Worm (Caenorhabditis elegans) whole organism, young adult: ENCODE data around the gene mcm-6.
A peak's percentile ranks its signal among the peaks of the same experiment; 100 is the strongest.

Experiments used
- F33H1.4 ChIP-seq: fragments of 200-800 bp; sonication (Bioruptor generic); IDR thresholded peaks from 2 replicates; pipeline ENCODE4 v1.3.6; 2022; ENCODE audit warnings: missing genetic modification reagents, missing genetic modification characterization, missing compliant biosample characterization
- F37B4.10 ChIP-seq: fragments of 200-800 bp; sonication (Bioruptor generic); IDR thresholded peaks from 2 replicates; pipeline ENCODE4 v1.3.6; 2022; ENCODE audit warnings: missing genetic modification characterization, missing compliant biosample characterization
- F39B2.1 ChIP-seq: fragments of 200-800 bp; sonication (Bioruptor generic); IDR thresholded peaks from 2 replicates; pipeline ENCODE4 v1.3.6; 2022; ENCODE audit warnings: missing genetic modification reagents, missing genetic modification characterization, missing compliant biosample characterization
- F49E8.2 ChIP-seq: sonication (generic microtip); optimal IDR thresholded peaks from 3 replicates; lab custom pipeline; 2017; ENCODE audit warnings: missing genetic modification characterization, mild to moderate bottlenecking, missing compliant biosample characterization, antibody characterized with exemption, moderate library complexity; ENCODE audit not compliant: insufficient read depth
- F52B5.7 ChIP-seq: sonication (generic microtip); optimal IDR thresholded peaks from 2 replicates; lab custom pipeline; 2016; ENCODE audit warnings: mild to moderate bottlenecking, missing genetic modification characterization, missing compliant biosample characterization
- Y53G8AR.9 ChIP-seq: fragments of 200-800 bp; sonication (Bioruptor generic); conservative IDR thresholded peaks from 2 replicates; pipeline ENCODE4 v1.3.6; 2022; ENCODE audit warnings: missing genetic modification reagents, missing genetic modification characterization, missing compliant biosample characterization
- Y56A3A.18 ChIP-seq: fragments of 200-800 bp; sonication (Bioruptor generic); IDR thresholded peaks from 2 replicates; pipeline ENCODE4 v1.3.6; 2022; ENCODE audit warnings: missing genetic modification reagents, missing genetic modification characterization, missing compliant biosample characterization
- Y95B8A.8 ChIP-seq: fragments of 200-800 bp; sonication (Bioruptor generic); IDR thresholded peaks from 2 replicates; pipeline ENCODE4 v1.3.6; 2022; ENCODE audit warnings: missing genetic modification reagents, missing genetic modification characterization, missing compliant biosample characterization
- akir-1 ChIP-seq: fragments of 200-800 bp; sonication (Bioruptor generic); optimal IDR thresholded peaks from 2 replicates; lab custom pipeline; 2018; ENCODE audit warnings: mild to moderate bottlenecking, missing genetic modification characterization, moderate library complexity, missing compliant biosample characterization
- cebp-1 ChIP-seq, 2 experiments: fragments of 200-800 bp in 1 of 2; sonication (Bioruptor generic) in 1 of 2; sonication (generic microtip) in 1 of 2; IDR thresholded peaks in 1 of 2; optimal IDR thresholded peaks in 1 of 2; 2 replicates each; pipeline versions ENCODE4 v1.3.6 to Lab custom; 2017 to 2022; ENCODE audit warnings: missing compliant biosample characterization in 2 of 2, missing genetic modification characterization in 2 of 2, mild to moderate bottlenecking in 1 of 2, missing genetic modification reagents in 1 of 2, moderate library complexity in 1 of 2
- ceh-40 ChIP-seq: fragments of 200-800 bp; sonication (Bioruptor generic); IDR thresholded peaks from 2 replicates; pipeline ENCODE4 v1.3.6; 2022; ENCODE audit warnings: missing genetic modification characterization, missing compliant biosample characterization
- ceh-91 ChIP-seq: fragments of 200-800 bp; sonication (Bioruptor generic); IDR thresholded peaks from 2 replicates; pipeline ENCODE4 v1.3.6; 2022; ENCODE audit warnings: missing genetic modification reagents, missing genetic modification characterization, missing compliant biosample characterization
- dox-1 ChIP-seq: fragments of 200-800 bp; sonication (Bioruptor generic); IDR thresholded peaks from 2 replicates; pipeline ENCODE4 v1.3.6; 2022; ENCODE audit warnings: missing genetic modification reagents, missing genetic modification characterization, missing compliant biosample characterization
- dpff-1 ChIP-seq: sonication (generic microtip); optimal IDR thresholded peaks from 2 replicates; lab custom pipeline; 2017; ENCODE audit warnings: mild to moderate bottlenecking, missing genetic modification characterization, missing compliant biosample characterization
- efl-1 ChIP-seq: fragments of 150-350 bp; optimal IDR thresholded peaks from 2 replicates; lab custom pipeline; 2014; ENCODE audit warnings: missing biosample characterization, missing genetic modification reagents, missing genetic modification characterization
- ets-4 ChIP-seq: fragments of 200-800 bp; sonication (Bioruptor generic); optimal IDR thresholded peaks from 2 replicates; lab custom pipeline; 2018; ENCODE audit warnings: mild to moderate bottlenecking, missing genetic modification characterization, missing compliant biosample characterization
- fkh-3 ChIP-seq: sonication (generic microtip); optimal IDR thresholded peaks from 2 replicates; lab custom pipeline; 2016; ENCODE audit warnings: mild to moderate bottlenecking, missing genetic modification characterization, missing compliant biosample characterization
- hmg-1.2 ChIP-seq: fragments of 200-800 bp; sonication (Bioruptor generic); IDR thresholded peaks from 2 replicates; pipeline ENCODE4 v1.3.6; 2022; ENCODE audit warnings: missing genetic modification reagents, missing genetic modification characterization, missing compliant biosample characterization
- lin-54 ChIP-seq: fragments of 200-800 bp; sonication (Bioruptor generic); optimal IDR thresholded peaks from 2 replicates; lab custom pipeline; 2018; ENCODE audit warnings: mild to moderate bottlenecking, missing genetic modification characterization, missing compliant biosample characterization
- lsy-27 ChIP-seq: sonication (generic microtip); optimal IDR thresholded peaks from 2 replicates; lab custom pipeline; 2017; ENCODE audit warnings: missing genetic modification characterization, mild to moderate bottlenecking, missing compliant biosample characterization, antibody characterized with exemption, missing genotype, borderline replicate concordance; ENCODE audit not compliant: insufficient read depth
- madf-8 ChIP-seq: fragments of 200-800 bp; sonication (Bioruptor generic); conservative IDR thresholded peaks from 2 replicates; pipeline ENCODE4 v1.3.6; 2022; ENCODE audit warnings: missing genetic modification reagents, missing genetic modification characterization, missing compliant biosample characterization
- mcd-1 ChIP-seq: fragments of 200-800 bp; sonication (Bioruptor generic); IDR thresholded peaks from 2 replicates; pipeline ENCODE4 v1.3.6; 2022; ENCODE audit warnings: missing genetic modification reagents, missing genetic modification characterization, missing compliant biosample characterization
- nfya-1 ChIP-seq: sonication (generic microtip); optimal IDR thresholded peaks from 2 replicates; lab custom pipeline; 2017; ENCODE audit warnings: antibody characterized with exemption, missing compliant biosample characterization, missing genetic modification characterization, borderline replicate concordance; ENCODE audit not compliant: insufficient read depth
- nhr-120 ChIP-seq: fragments of 200-800 bp; sonication (Bioruptor generic); IDR thresholded peaks from 2 replicates; pipeline ENCODE4 v1.3.6; 2022; ENCODE audit warnings: missing genetic modification characterization, missing compliant biosample characterization
- nhr-179 ChIP-seq: sonication (generic microtip); optimal IDR thresholded peaks from 2 replicates; lab custom pipeline; 2016; ENCODE audit warnings: mild to moderate bottlenecking, missing genetic modification characterization, missing compliant biosample characterization
- nhr-27 ChIP-seq: fragments of 200-800 bp; sonication (Bioruptor generic); optimal IDR thresholded peaks from 2 replicates; lab custom pipeline; 2018; ENCODE audit warnings: mild to moderate bottlenecking, missing genetic modification characterization, moderate library complexity, missing compliant biosample characterization
- nhr-80 ChIP-seq: sonication (generic microtip); optimal IDR thresholded peaks from 2 replicates; lab custom pipeline; 2016; ENCODE audit warnings: missing genetic modification characterization, missing compliant biosample characterization
- pbrm-1 ChIP-seq: fragments of 200-800 bp; sonication (Bioruptor generic); IDR thresholded peaks from 2 replicates; pipeline ENCODE4 v1.3.6; 2022; ENCODE audit warnings: missing genetic modification reagents, missing genetic modification characterization, missing compliant biosample characterization
- rcor-1 ChIP-seq: fragments of 200-800 bp; sonication (Bioruptor generic); IDR thresholded peaks from 2 replicates; pipeline ENCODE4 v1.3.6; 2022; ENCODE audit warnings: missing genetic modification reagents, missing genetic modification characterization, missing compliant biosample characterization
- rec-8 ChIP-seq, 2 experiments: sonication (generic microtip); optimal IDR thresholded peaks; 2 replicates each; lab custom pipeline; 2016; ENCODE audit warnings: mild to moderate bottlenecking in 2 of 2, missing genetic modification characterization in 2 of 2, missing genetic modification reagents in 2 of 2, missing genotype in 2 of 2, missing biosample characterization in 1 of 2, missing compliant biosample characterization in 1 of 2, moderate library complexity in 1 of 2
- repo-1 ChIP-seq: sonication (generic microtip); optimal IDR thresholded peaks from 2 replicates; lab custom pipeline; 2017; ENCODE audit warnings: mild to moderate bottlenecking, missing genetic modification characterization, missing compliant biosample characterization
- sdz-38 ChIP-seq: sonication (generic microtip); optimal IDR thresholded peaks from 2 replicates; lab custom pipeline; 2016; ENCODE audit warnings: missing genotype, missing genetic modification characterization, missing compliant biosample characterization
- sea-2 ChIP-seq: fragments of 200-800 bp; sonication (Bioruptor generic); IDR thresholded peaks from 2 replicates; pipeline ENCODE4 v1.3.6; 2022; ENCODE audit warnings: missing genetic modification characterization, missing compliant biosample characterization
- snpc-1.1 ChIP-seq: sonication (generic microtip); optimal IDR thresholded peaks from 2 replicates; lab custom pipeline; 2017; ENCODE audit warnings: missing genetic modification characterization, mild to moderate bottlenecking, missing compliant biosample characterization, antibody characterized with exemption, moderate library complexity, missing genotype, missing genetic modification reagents; ENCODE audit not compliant: insufficient read depth
- snpc-1.3 ChIP-seq: sonication (generic microtip); optimal IDR thresholded peaks from 2 replicates; lab custom pipeline; 2017; ENCODE audit warnings: missing genetic modification characterization, mild to moderate bottlenecking, missing compliant biosample characterization, antibody characterized with exemption, moderate library complexity, missing genotype, missing genetic modification reagents; ENCODE audit not compliant: insufficient read depth
- tbp1 ChIP-seq: fragments of 200-800 bp; sonication (Bioruptor generic); optimal IDR thresholded peaks from 2 replicates; lab custom pipeline; 2018; ENCODE audit warnings: mild to moderate bottlenecking, missing genetic modification characterization, missing compliant biosample characterization
- tbx-9 ChIP-seq: sonication (generic microtip); optimal IDR thresholded peaks from 2 replicates; lab custom pipeline; 2016; ENCODE audit warnings: borderline replicate concordance, missing genetic modification characterization, inconsistent platforms, missing compliant biosample characterization
- tlf-1 ChIP-seq: fragments of 200-800 bp; sonication (Bioruptor generic); optimal IDR thresholded peaks from 2 replicates; lab custom pipeline; 2018; ENCODE audit warnings: mild to moderate bottlenecking, missing genetic modification characterization, missing compliant biosample characterization
- xnd-1 ChIP-seq: sonication (generic microtip); optimal IDR thresholded peaks from 2 replicates; lab custom pipeline; 2016; ENCODE audit warnings: missing genotype, missing genetic modification reagents, missing genetic modification characterization, missing compliant biosample characterization
- ztf-18 ChIP-seq: sonication (generic microtip); optimal IDR thresholded peaks from 2 replicates; lab custom pipeline; 2016; ENCODE audit warnings: missing genotype, mild to moderate bottlenecking, missing genetic modification characterization, missing compliant biosample characterization
- ztf-25 ChIP-seq: fragments of 200-800 bp; sonication (Bioruptor generic); IDR thresholded peaks from 2 replicates; pipeline ENCODE4 v1.3.6; 2022; ENCODE audit warnings: missing genetic modification reagents, missing genetic modification characterization, missing compliant biosample characterization
- ztf-6 ChIP-seq: fragments of 200-800 bp; sonication (Bioruptor generic); IDR thresholded peaks from 2 replicates; pipeline ENCODE4 v1.3.6; 2022; ENCODE audit warnings: missing genetic modification reagents, missing genetic modification characterization, missing compliant biosample characterization

Gene mcm-6

ce11 chrIII:9813146-9813545, 19.0 kb downstream of the mcm-6 start, which contains the start of gene ZK632.14:
ZK632.14 (plus strand) TSS chrIII:9813446.
- TF ChIP-seq fkh-3 (tag; lab: Kevin White, UChicago) (no peak), cebp-1 (GFP tag; IDR thresholded peaks at IDR 0.05; lab: Robert Waterston, UW) (no peak), cebp-1 (tag; optimal IDR thresholded peaks at IDR 0.05; lab: Kevin White, UChicago) (no peak), ceh-91 (GFP tag; lab: Robert Waterston, UW) (no peak), tbp1 (GFP tag; lab: Kevin White, UChicago) (no peak), nfya-1 (tag; lab: Kevin White, UChicago) (no peak), sea-2 (GFP tag; lab: Robert Waterston, UW) (no peak), tbx-9 (tag; lab: Kevin White, UChicago) (no peak), F37B4.10 (no peak), F52B5.7 (no peak)
- TF ChIP-seq, all 124 proteins: peak for 0

- TF ChIP-seq fkh-3 (tag; lab: Kevin White, UChicago) (no peak), ets-4 (GFP tag; lab: Kevin White, UChicago) (no peak), snpc-1.3 (no peak), nhr-80 (tag; lab: Kevin White, UChicago) (peak; percentile 2), dpff-1 (tag; lab: Kevin White, UChicago) (no peak), tlf-1 (GFP tag; lab: Kevin White, UChicago) (no peak), pbrm-1 (GFP tag; lab: Robert Waterston, UW) (peak; percentile 42; the same call in 1 of the 2 replicates), Y95B8A.8 (GFP tag; lab: Robert Waterston, UW) (no peak), hmg-1.2 (GFP tag; lab: Robert Waterston, UW) (peak; percentile 37; the same call in 1 of the 2 replicates), cebp-1 (GFP tag; IDR thresholded peaks at IDR 0.05; lab: Robert Waterston, UW) (no peak), cebp-1 (tag; optimal IDR thresholded peaks at IDR 0.05; lab: Kevin White, UChicago) (peak; percentile 25), dox-1 (peak; percentile 8; the same call in 1 of the 2 replicates), Y53G8AR.9 (GFP tag; lab: Robert Waterston, UW) (0 out of 2 replicates have a peak, but pooled peaks have one; percentile 15), rcor-1 (GFP tag; lab: Robert Waterston, UW) (0 out of 2 replicates have a peak, but pooled peaks have one; percentile 35), nhr-179 (tag; lab: Kevin White, UChicago) (no peak)
Measured at ce11 chrIII:9817087-9817612, 23.0 kb downstream of the mcm-6 start, which contains the start of gene cnx-1. cnx-1 (minus strand) TSS chrIII:9817137.

DNA sequence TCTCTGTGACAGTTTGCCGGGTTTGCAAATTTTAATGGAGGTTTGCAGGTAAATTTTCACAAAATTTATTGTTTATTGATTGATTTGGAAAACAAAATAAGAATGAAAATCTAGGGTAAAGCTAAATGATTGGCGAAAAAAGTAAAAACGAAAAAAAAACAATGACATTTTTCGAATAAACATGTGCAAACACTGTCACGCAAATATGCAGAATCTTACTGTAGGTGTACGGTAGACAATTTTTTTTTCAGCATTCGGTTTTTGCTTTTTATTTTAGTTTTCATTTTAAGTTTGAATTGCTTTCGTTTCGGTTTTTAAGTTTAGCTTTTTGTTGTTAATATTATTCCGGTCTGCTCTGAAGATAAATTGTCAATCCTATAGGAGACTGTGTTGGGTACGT, 23.7 kb downstream of the mcm-6 start:
- TF ChIP-seq snpc-1.1 (tag; lab: Kevin White, UChicago) (no peak), efl-1 (peak; percentile 35), lsy-27 (tag; lab: Kevin White, UChicago) (no peak), ztf-25 (GFP tag; lab: Robert Waterston, UW) (no peak), F49E8.2 (tag; lab: Kevin White, UChicago) (peak; percentile 26), F33H1.4 (GFP tag; lab: Robert Waterston, UW) (peak; percentile 31), mcd-1 (no peak), nhr-120 (GFP tag; lab: Robert Waterston, UW) (no peak), lin-54 (GFP tag; lab: Kevin White, UChicago) (peak; percentile 45), xnd-1 (no peak), hmg-1.2 (GFP tag; lab: Robert Waterston, UW) (no peak), ztf-6 (GFP tag; lab: Robert Waterston, UW) (no peak), madf-8 (GFP tag; lab: Robert Waterston, UW) (0 out of 2 replicates have a peak, but pooled peaks have one; percentile 24), ceh-40 (GFP tag; lab: Robert Waterston, UW) (no peak), ztf-18 (tag; lab: Kevin White, UChicago) (no peak), nhr-27 (tag; lab: Kevin White, UChicago) (no peak), sdz-38 (tag; lab: Kevin White, UChicago) (no peak), dox-1 (peak; percentile 30; the same call in 1 of the 2 replicates), Y56A3A.18 (GFP tag; lab: Robert Waterston, UW) (no peak), F39B2.1 (GFP tag; lab: Robert Waterston, UW) (no peak), repo-1 (tag; lab: Kevin White, UChicago) (no peak), akir-1 (no peak), rec-8 (tag; optimal IDR thresholded peaks at IDR 0.05; lab: Kevin White, UChicago) (no peak), rcor-1 (GFP tag; lab: Robert Waterston, UW) (no peak)
